Worm (Caenorhabditis elegans) whole organism, midembryonic: Measurements from ENCODE around the gene emc-6.

Experiments
- T22C8.4 ChIP-seq: fragments of 200-800 bp; sonication (Bioruptor generic); IDR thresholded peaks from 2 replicates; pipeline ENCODE4 v1.3.6; 2022; ENCODE audit warnings: missing genetic modification characterization, missing compliant biosample characterization
- flt-1 ChIP-seq: fragments of 200-800 bp; sonication (Bioruptor generic); IDR thresholded peaks from 2 replicates; pipeline ENCODE4 v1.3.6; 2022; ENCODE audit warnings: missing genetic modification characterization, missing compliant biosample characterization
- med-1 ChIP-seq: sonication (generic microtip); optimal IDR thresholded peaks from 2 replicates; lab custom pipeline; 2017; ENCODE audit warnings: missing genetic modification characterization, mild to moderate bottlenecking, missing compliant biosample characterization, antibody characterized with exemption, missing genetic modification reagents; ENCODE audit not compliant: insufficient read depth
- ref-1 ChIP-seq: fragments of 200-800 bp; sonication (Bioruptor generic); conservative IDR thresholded peaks from 2 replicates; pipeline ENCODE4 v1.3.6; 2022; ENCODE audit warnings: missing genetic modification reagents, missing genetic modification characterization, missing compliant biosample characterization
- tab-1 ChIP-seq: fragments of 200-800 bp; sonication (Bioruptor generic); IDR thresholded peaks from 2 replicates; pipeline ENCODE4 v1.3.6; 2022; ENCODE audit warnings: missing genetic modification characterization, missing compliant biosample characterization
- ztf-29 ChIP-seq: fragments of 200-800 bp; sonication (Bioruptor generic); IDR thresholded peaks from 2 replicates; pipeline ENCODE4 v1.3.6; 2022; ENCODE audit warnings: missing genetic modification reagents, missing genetic modification characterization, missing compliant biosample characterization

DNA sequence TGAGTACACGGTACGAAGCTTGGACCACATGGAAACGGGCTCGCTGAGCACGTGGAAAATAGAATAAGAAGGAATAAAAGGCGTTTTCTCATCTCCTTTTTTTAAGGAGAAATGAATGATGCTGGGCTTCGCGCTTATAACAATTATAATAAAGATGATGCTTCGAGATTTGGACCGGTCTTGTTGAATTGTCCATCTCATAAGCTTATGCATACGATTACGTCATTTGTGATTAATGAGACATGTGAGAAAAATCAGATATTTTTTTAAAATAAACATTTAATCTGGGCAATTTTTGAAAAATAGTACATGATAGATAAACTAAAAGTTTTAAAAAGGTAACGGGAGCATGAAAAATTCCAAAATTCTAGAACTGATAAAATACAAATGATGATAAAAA is 47.7 kb upstream of the emc-6 start, which contains the start of gene C46A5.4:
- no peak for TF ChIP-seq T22C8.4 (GFP tag; lab: Robert Waterston, UW)
- no peak for TF ChIP-seq med-1 (GFP tag; lab: Kevin White, UChicago)
- no peak for TF ChIP-seq flt-1 (GFP tag; lab: Robert Waterston, UW)
- no peak for TF ChIP-seq ref-1
- no peak for TF ChIP-seq ztf-29 (GFP tag; lab: Robert Waterston, UW)
- TF ChIP-seq tab-1 (GFP tag; lab: Robert Waterston, UW) = no peak
